Worm (Caenorhabditis elegans) whole organism, L1 larva: ENCODE data around the gene srbc-24.

Experiments
- egl-13 ChIP-seq: sonication (generic microtip); optimal IDR thresholded peaks from 2 replicates; lab custom pipeline; 2016; ENCODE audit warnings: missing genotype, missing genetic modification reagents, missing genetic modification characterization, missing compliant biosample characterization
- fos-1 ChIP-seq: fragments of 150-350 bp; optimal IDR thresholded peaks from 2 replicates; lab custom pipeline; 2014; ENCODE audit warnings: missing biosample characterization, missing genetic modification characterization
- mdl-1 ChIP-seq, 2 experiments: fragments of 150-350 bp; optimal IDR thresholded peaks; 2 replicates each; lab custom pipeline; 2014 to 2017; ENCODE audit warnings: missing biosample characterization in 2 of 2, missing genetic modification characterization in 2 of 2, inconsistent platforms in 1 of 2

ce11 chrV:2199594-2199993, 48.0 kb downstream of the srbc-24 start:
- TF ChIP-seq mdl-1 (tag; optimal IDR thresholded peaks at IDR 0.05; lab: Kevin White, UChicago) (no peak), egl-13 (tag; lab: Kevin White, UChicago) (no peak), fos-1 (tag; lab: Kevin White, UChicago) (no peak)
